Worm (Caenorhabditis elegans): ENCODE data around the gene B0348.1.

ce11 chrV:58971-59370 lies 10.2 kb downstream of the B0348.1 start, which contains the start of gene cyp-29A3:
- no peak for TF ChIP-seq ama-1 (optimal IDR thresholded peaks at IDR 0.05)
- TF ChIP-seq aly-1 (tag; optimal IDR thresholded peaks at IDR 0.05), result no peak
- no peak for TF ChIP-seq hmbx-1 (tag; optimal IDR thresholded peaks at IDR 0.05)
- no peak for TF ChIP-seq pes-1 (GFP tag; IDR thresholded peaks at IDR 0.05)
- TF ChIP-seq ets-7 (tag; optimal IDR thresholded peaks at IDR 0.05), result no peak
- TF ChIP-seq flt-1 (GFP tag; IDR thresholded peaks at IDR 0.05), result no peak
- TF ChIP-seq tbx-11 (GFP tag; IDR thresholded peaks at IDR 0.05), result no peak
- TF ChIP-seq tra-4 (tag; optimal IDR thresholded peaks at IDR 0.05), result no peak
- TF ChIP-seq tbx-37 (GFP tag; conservative IDR thresholded peaks at IDR 0.05), result no peak
- TF ChIP-seq B0310.2 (tag; optimal IDR thresholded peaks at IDR 0.05), result no peak
- no peak for TF ChIP-seq ceh-36 (tag; optimal IDR thresholded peaks at IDR 0.05)
- TF ChIP-seq sea-1 (GFP tag; conservative IDR thresholded peaks at IDR 0.05), result no peak
- no peak for TF ChIP-seq ceh-13 (GFP tag; optimal IDR thresholded peaks at IDR 0.05)
- no peak for TF ChIP-seq hmg-4 (GFP tag; optimal IDR thresholded peaks at IDR 0.05)

All from whole organism, early embryonic.